Fruit fly (Drosophila melanogaster) whole organism, wandering third instar larva: ENCODE results near the gene CG33299.
A peak's percentile ranks its signal among the peaks of the same experiment; 100 is the strongest.

Experiments used
- Abd-B ChIP-seq: fragments of >200 bp; optimal IDR thresholded peaks from 2 replicates; lab custom pipeline; 2017; ENCODE audit warnings: missing biosample characterization, missing genetic modification characterization
- CG32264 ChIP-seq: fragments of 200-800 bp; sonication (Bioruptor generic); optimal IDR thresholded peaks from 2 replicates; lab custom pipeline; 2016; ENCODE audit warnings: missing biosample characterization, missing genetic modification characterization
- CG9705 ChIP-seq: fragments of 200-800 bp; sonication (Bioruptor generic); optimal IDR thresholded peaks from 2 replicates; lab custom pipeline; 2018; ENCODE audit warnings: missing biosample characterization, mild to moderate bottlenecking, missing genetic modification characterization
- CrebA ChIP-seq: fragments of 200-800 bp; sonication (Bioruptor generic); optimal IDR thresholded peaks from 2 replicates; lab custom pipeline; 2016; ENCODE audit warnings: missing biosample characterization, mild to moderate bottlenecking, missing genetic modification characterization, borderline replicate concordance
- Dfd ChIP-seq: fragments of >200 bp; optimal IDR thresholded peaks from 2 replicates; lab custom pipeline; 2017; ENCODE audit warnings: missing biosample characterization, missing genetic modification characterization
- Dif ChIP-seq: fragments of 200-275, 200-300 bp; sonication (Bioruptor generic); optimal IDR thresholded peaks from 2 replicates; lab custom pipeline; 2018; ENCODE audit warnings: missing biosample characterization, missing genetic modification characterization; ENCODE audit not compliant: partially characterized antibody
- GATAd ChIP-seq: sonication (Bioruptor generic); optimal IDR thresholded peaks from 2 replicates; lab custom pipeline; 2016; ENCODE audit warnings: missing biosample characterization, missing genetic modification characterization
- HLH106 ChIP-seq: fragments of 200-800 bp; optimal IDR thresholded peaks from 3 replicates; lab custom pipeline; 2019; ENCODE audit warnings: missing biosample characterization, mild to moderate bottlenecking, missing genetic modification characterization, moderate library complexity
- Hnf4 ChIP-seq: fragments of 200-800 bp; sonication (Bioruptor generic); optimal IDR thresholded peaks from 2 replicates; lab custom pipeline; 2016; ENCODE audit warnings: missing biosample characterization, mild to moderate bottlenecking, missing genetic modification characterization
- Hr78 ChIP-seq: fragments of >200 bp; optimal IDR thresholded peaks from 2 replicates; lab custom pipeline; 2017; ENCODE audit warnings: missing biosample characterization, missing genetic modification characterization
- Hr83 ChIP-seq: fragments of 200-300 bp; sonication (Bioruptor generic); optimal IDR thresholded peaks from 2 replicates; lab custom pipeline; 2016; ENCODE audit warnings: missing biosample characterization, mild to moderate bottlenecking, missing genetic modification characterization, moderate library complexity; ENCODE audit not compliant: poor library complexity, severe bottlenecking
- Jra ChIP-seq: sonication (Bioruptor generic); optimal IDR thresholded peaks from 2 replicates; lab custom pipeline; 2016; ENCODE audit warnings: missing biosample characterization, missing genetic modification characterization
- Myc ChIP-seq: fragments of >200 bp; optimal IDR thresholded peaks from 2 replicates; lab custom pipeline; 2017
- N ChIP-seq: fragments of >200 bp; optimal IDR thresholded peaks from 2 replicates; lab custom pipeline; 2018; ENCODE audit warnings: missing biosample characterization, missing external identifiers, missing genetic modification characterization
- OdsH ChIP-seq: fragments of 200-800 bp; sonication (Bioruptor generic); optimal IDR thresholded peaks from 2 replicates; lab custom pipeline; 2016; ENCODE audit warnings: missing biosample characterization, mild to moderate bottlenecking, missing genetic modification characterization
- Rel ChIP-seq, 2 experiments: fragments of 200-800 bp; sonication (Bioruptor generic) in 1 of 2; optimal IDR thresholded peaks; 2 replicates in 1 of 2; 3 replicates in 1 of 2; lab custom pipeline; 2016 to 2019; ENCODE audit warnings: mild to moderate bottlenecking in 2 of 2, missing biosample characterization in 2 of 2, missing genetic modification characterization in 2 of 2, moderate library complexity in 1 of 2
- Sp1 ChIP-seq: fragments of 200-800 bp; sonication (Bioruptor generic); optimal IDR thresholded peaks from 3 replicates; lab custom pipeline; 2019; ENCODE audit warnings: missing biosample characterization, mild to moderate bottlenecking, missing genetic modification characterization, moderate library complexity
- Vsx2 ChIP-seq: fragments of 200-300, 225-300 bp; sonication (Bioruptor generic); optimal IDR thresholded peaks from 2 replicates; lab custom pipeline; 2018; ENCODE audit warnings: missing biosample characterization, missing genetic modification characterization; ENCODE audit not compliant: partially characterized antibody
- br ChIP-seq: fragments of 200-800 bp; sonication (Bioruptor generic); optimal IDR thresholded peaks from 2 replicates; lab custom pipeline; 2016; ENCODE audit warnings: missing biosample characterization, missing genetic modification characterization
- brk ChIP-seq: fragments of 200-800 bp; sonication (Bioruptor generic); optimal IDR thresholded peaks from 2 replicates; lab custom pipeline; 2016; ENCODE audit warnings: missing biosample characterization, mild to moderate bottlenecking, missing genetic modification characterization
- dl ChIP-seq, 2 experiments: fragments of 175-275, 200-275 bp in 1 of 2; fragments of 200-275 bp in 1 of 2; sonication (Bioruptor generic); optimal IDR thresholded peaks; lab custom pipeline; 2018; ENCODE audit warnings: mild to moderate bottlenecking in 2 of 2, missing biosample characterization in 2 of 2, missing genetic modification characterization in 2 of 2, moderate library complexity in 2 of 2; ENCODE audit not compliant: partially characterized antibody in 2 of 2, insufficient read depth in 1 of 2
- dmrt93B ChIP-seq: fragments of 200-800 bp; sonication (Bioruptor generic); optimal IDR thresholded peaks from 2 replicates; lab custom pipeline; 2018; ENCODE audit warnings: missing biosample characterization, mild to moderate bottlenecking, missing genetic modification characterization
- dsf ChIP-seq: sonication (Bioruptor generic); optimal IDR thresholded peaks from 2 replicates; lab custom pipeline; 2016; ENCODE audit warnings: missing biosample characterization, missing genetic modification characterization, borderline replicate concordance
- ey ChIP-seq: fragments of 200-800 bp; sonication (Bioruptor generic); optimal IDR thresholded peaks from 2 replicates; lab custom pipeline; 2016; ENCODE audit warnings: missing biosample characterization, missing genetic modification characterization
- foxo ChIP-seq, 2 experiments: fragments of 200-800 bp; sonication (Bioruptor generic); optimal IDR thresholded peaks; 2 replicates in 1 of 2; 3 replicates in 1 of 2; lab custom pipeline; 2016 to 2017; ENCODE audit warnings: missing biosample characterization in 2 of 2, missing genetic modification characterization in 2 of 2
- fru ChIP-seq: fragments of 200-800 bp; sonication (Bioruptor generic); optimal IDR thresholded peaks from 3 replicates; lab custom pipeline; 2016; ENCODE audit warnings: missing biosample characterization, mild to moderate bottlenecking, missing genetic modification characterization
- h ChIP-seq: fragments of 200-800 bp; sonication (Bioruptor generic); optimal IDR thresholded peaks from 3 replicates; lab custom pipeline; 2016; ENCODE audit warnings: missing biosample characterization, mild to moderate bottlenecking, missing genetic modification characterization
- jim ChIP-seq: fragments of 175-275, 200-325 bp; sonication (Bioruptor generic); optimal IDR thresholded peaks from 2 replicates; lab custom pipeline; 2016; ENCODE audit warnings: missing biosample characterization, mild to moderate bottlenecking, missing genetic modification characterization
- pan ChIP-seq: fragments of >200 bp; optimal IDR thresholded peaks from 2 replicates; lab custom pipeline; 2017
- psq ChIP-seq: fragments of 200-800 bp; sonication (Bioruptor generic); optimal IDR thresholded peaks from 3 replicates; lab custom pipeline; 2017; ENCODE audit warnings: missing biosample characterization, mild to moderate bottlenecking, missing genetic modification characterization, moderate library complexity
- rgr ChIP-seq: fragments of 200-800 bp; sonication (Bioruptor generic); optimal IDR thresholded peaks from 3 replicates; lab custom pipeline; 2016; ENCODE audit warnings: missing biosample characterization, mild to moderate bottlenecking, missing genetic modification characterization
- sage ChIP-seq: fragments of 200-800 bp; sonication (Bioruptor generic); optimal IDR thresholded peaks from 2 replicates; lab custom pipeline; 2016; ENCODE audit warnings: missing biosample characterization, mild to moderate bottlenecking, missing genetic modification characterization
- sv ChIP-seq: fragments of 200-800 bp; sonication (Bioruptor generic); optimal IDR thresholded peaks from 3 replicates; lab custom pipeline; 2016; ENCODE audit warnings: missing biosample characterization, missing genetic modification characterization
- tai ChIP-seq: sonication (Bioruptor generic); optimal IDR thresholded peaks from 2 replicates; lab custom pipeline; 2016; ENCODE audit warnings: missing biosample characterization, missing genetic modification characterization
- woc ChIP-seq: sonication (Bioruptor generic); optimal IDR thresholded peaks from 2 replicates; lab custom pipeline; 2016; ENCODE audit warnings: missing biosample characterization, mild to moderate bottlenecking, missing genetic modification characterization

Gene CG33299

dm6 chr2L:9700454-9700853, 44.1 kb downstream of the CG33299 start, which contains the start of gene pelo:
Gene pelo, plus strand, starts transcription at chr2L:9700810.
- TF ChIP-seq Jra, result no peak
- peak; percentile 66 for TF ChIP-seq Sp1
- peak in 1 of 2 experiments; percentile 68 for TF ChIP-seq foxo (GFP tag; optimal IDR thresholded peaks at IDR 0.05; lab: Kevin White, UChicago)
- peak; percentile 45 for TF ChIP-seq sage (GFP tag; lab: Kevin White, UChicago)
- peak; percentile 53 for TF ChIP-seq dmrt93B (GFP tag; lab: Kevin White, UChicago)
- peak; percentile 49 for TF ChIP-seq Hnf4 (GFP tag; lab: Kevin White, UChicago)
- TF ChIP-seq brk (GFP tag; lab: Kevin White, UChicago), result peak; percentile 51
- peak; percentile 48 for TF ChIP-seq br
- TF ChIP-seq Rel (GFP tag; optimal IDR thresholded peaks at IDR 0.05; lab: Kevin White, UChicago), result no peak
- peak; percentile 44 for TF ChIP-seq Rel (tag; optimal IDR thresholded peaks at IDR 0.05; lab: Kevin White, UChicago)
- TF ChIP-seq CrebA (GFP tag; lab: Kevin White, UChicago), result no peak
- TF ChIP-seq tai (GFP tag; lab: Kevin White, UChicago), result no peak
- peak; percentile 59 for TF ChIP-seq psq
- TF ChIP-seq sv (GFP tag; lab: Kevin White, UChicago), result peak; percentile 10
- no peak for TF ChIP-seq Dif (GFP tag; lab: Kevin White, UChicago)
- TF ChIP-seq woc (GFP tag; lab: Kevin White, UChicago), result peak; percentile 85
- peak; percentile 52 for TF ChIP-seq fru
- peak; percentile 42 for TF ChIP-seq CG9705
- TF ChIP-seq rgr, result peak; percentile 71
- TF ChIP-seq Hr83 (GFP tag; lab: Kevin White, UChicago), result no peak
- no peak for TF ChIP-seq N
- no peak for TF ChIP-seq pan (lab: Kevin White, UChicago)
- TF ChIP-seq h (GFP tag; lab: Kevin White, UChicago), result peak; percentile 58
- peak; percentile 99 for TF ChIP-seq Myc (lab: Kevin White, UChicago)
- no peak for TF ChIP-seq dl (GFP tag; optimal IDR thresholded peaks at IDR 0.05; lab: Kevin White, UChicago; ENCODE audit: insufficient read depth in 1 of 2, partially characterized antibody in 2 of 2)
- TF ChIP-seq Dfd (GFP tag; lab: Kevin White, UChicago), result no peak
- peak; percentile 74 for TF ChIP-seq HLH106 (tag; lab: Kevin White, UChicago)
- TF ChIP-seq OdsH (GFP tag; lab: Kevin White, UChicago), result peak; percentile 66
- peak; percentile 6 for TF ChIP-seq ey (GFP tag; lab: Kevin White, UChicago)
- TF ChIP-seq, all 38 proteins: peak for 19

dm6 chr2L:9703000-9703399, 46.6 kb downstream of the CG33299 start:
- TF ChIP-seq br (no peak), rgr (no peak), Dfd (GFP tag; lab: Kevin White, UChicago) (no peak)
- TF ChIP-seq, all 38 proteins: peak for 0

- TF ChIP-seq ey (GFP tag; lab: Kevin White, UChicago) (no peak), Hr83 (GFP tag; lab: Kevin White, UChicago) (no peak), Hr78 (GFP tag; lab: Kevin White, UChicago) (no peak), foxo (GFP tag; optimal IDR thresholded peaks at IDR 0.05; lab: Kevin White, UChicago) (no peak), GATAd (GFP tag; lab: Kevin White, UChicago) (no peak), dsf (GFP tag; lab: Kevin White, UChicago) (no peak), Vsx2 (GFP tag; lab: Kevin White, UChicago) (no peak), psq (no peak), fru (no peak), Abd-B (GFP tag; lab: Kevin White, UChicago) (no peak)
These were observed 47.9 kb downstream of the CG33299 start for dm6 chr2L:9704343-9704742.

dm6 chr2L:9705291-9705690, 48.9 kb downstream of the CG33299 start:
- TF ChIP-seq GATAd (GFP tag; lab: Kevin White, UChicago), result no peak
- no peak for TF ChIP-seq Hnf4 (GFP tag; lab: Kevin White, UChicago)
- TF ChIP-seq fru, result no peak
- no peak for TF ChIP-seq dmrt93B (GFP tag; lab: Kevin White, UChicago)
- TF ChIP-seq HLH106 (tag; lab: Kevin White, UChicago), result no peak
- no peak for TF ChIP-seq rgr
- TF ChIP-seq Abd-B (GFP tag; lab: Kevin White, UChicago), result no peak
- TF ChIP-seq brk (GFP tag; lab: Kevin White, UChicago), result no peak
- TF ChIP-seq CG32264, result no peak
- TF ChIP-seq foxo (GFP tag; optimal IDR thresholded peaks at IDR 0.05; lab: Kevin White, UChicago), result no peak
- TF ChIP-seq jim (GFP tag; lab: Kevin White, UChicago), result no peak
- TF ChIP-seq OdsH (GFP tag; lab: Kevin White, UChicago), result no peak
